Fruit fly (Drosophila melanogaster) whole organism, embryonic: Measurements from ENCODE around the gene CG8112.

ENCODE experiments used
- Blimp-1 ChIP-seq: fragments of 200-800 bp; sonication (Bioruptor generic); optimal IDR thresholded peaks from 3 replicates; lab custom pipeline; 2018; ENCODE audit warnings: missing biosample characterization, missing genetic modification characterization, mild to moderate bottlenecking, moderate library complexity, missing genetic modification reagents
- CG10147 ChIP-seq: fragments of 200-800 bp; sonication (Bioruptor generic); optimal IDR thresholded peaks from 2 replicates; lab custom pipeline; 2019; ENCODE audit warnings: missing biosample characterization, mild to moderate bottlenecking, missing genetic modification characterization, moderate library complexity
- CG10321 ChIP-seq: fragments of 200-800 bp; sonication (Bioruptor generic); IDR thresholded peaks from 2 replicates; pipeline ENCODE4 v1.3.6; 2022; ENCODE audit warnings: missing biosample characterization, missing genetic modification characterization
- CG10431 ChIP-seq: fragments of 200-800 bp; sonication (Bioruptor generic); optimal IDR thresholded peaks from 3 replicates; lab custom pipeline; 2018; ENCODE audit warnings: missing biosample characterization, mild to moderate bottlenecking, missing genetic modification characterization
- CG10654 ChIP-seq: fragments of 200-800 bp; sonication (Bioruptor generic); optimal IDR thresholded peaks from 2 replicates; lab custom pipeline; 2016; ENCODE audit warnings: missing biosample characterization, missing genetic modification characterization
- CG10979 ChIP-seq: fragments of 200-800 bp; sonication (Bioruptor generic); optimal IDR thresholded peaks from 2 replicates; lab custom pipeline; 2018; ENCODE audit warnings: missing biosample characterization, mild to moderate bottlenecking, missing genetic modification characterization, moderate library complexity
- CG11504 ChIP-seq: fragments of 200-800 bp; sonication (Bioruptor generic); optimal IDR thresholded peaks from 3 replicates; lab custom pipeline; 2019; ENCODE audit warnings: missing biosample characterization, mild to moderate bottlenecking, missing genetic modification characterization, moderate library complexity
- CG12744 ChIP-seq: fragments of 200-800 bp; sonication (Bioruptor generic); optimal IDR thresholded peaks from 2 replicates; lab custom pipeline; 2016; ENCODE audit warnings: missing biosample characterization, missing genetic modification characterization
- CG13424 ChIP-seq: fragments of 200-800 bp; sonication (Bioruptor generic); optimal IDR thresholded peaks from 2 replicates; lab custom pipeline; 2019; ENCODE audit warnings: missing biosample characterization, mild to moderate bottlenecking, missing genetic modification characterization, moderate library complexity
- CG14860 ChIP-seq: fragments of 200-800 bp; sonication (Bioruptor generic); IDR thresholded peaks from 3 replicates; pipeline ENCODE4 v1.3.6; 2022; ENCODE audit warnings: missing biosample characterization, missing genetic modification characterization; ENCODE audit not compliant: partially characterized antibody
- CG2202 ChIP-seq: fragments of 200-800 bp; sonication (Bioruptor generic); optimal IDR thresholded peaks from 2 replicates; lab custom pipeline; 2018; ENCODE audit warnings: missing biosample characterization, mild to moderate bottlenecking, missing genetic modification characterization
- CG2712 ChIP-seq: fragments of 200-800 bp; optimal IDR thresholded peaks from 3 replicates; lab custom pipeline; 2019; ENCODE audit warnings: missing biosample characterization, mild to moderate bottlenecking, missing genetic modification characterization, moderate library complexity
- CG3281 ChIP-seq: fragments of 200-800 bp; sonication (Bioruptor generic); optimal IDR thresholded peaks from 3 replicates; lab custom pipeline; 2017; ENCODE audit warnings: missing biosample characterization, mild to moderate bottlenecking, missing genetic modification characterization
- CG34422 ChIP-seq: fragments of 200-800 bp; sonication (Bioruptor generic); IDR thresholded peaks from 3 replicates; pipeline ENCODE4 v1.3.6; 2022; ENCODE audit warnings: missing biosample characterization, missing genetic modification characterization
- CG4282 ChIP-seq: fragments of 200-800 bp; sonication (Bioruptor generic); optimal IDR thresholded peaks from 2 replicates; lab custom pipeline; 2016; ENCODE audit warnings: missing biosample characterization, missing genetic modification characterization
- CG4707 ChIP-seq: fragments of 200-800 bp; sonication (Bioruptor generic); optimal IDR thresholded peaks from 2 replicates; lab custom pipeline; 2018; ENCODE audit warnings: missing biosample characterization, mild to moderate bottlenecking, missing genetic modification characterization, moderate library complexity
- CG4820 ChIP-seq: fragments of 200-800 bp; sonication (Bioruptor generic); optimal IDR thresholded peaks from 3 replicates; lab custom pipeline; 2016; ENCODE audit warnings: missing biosample characterization, missing genetic modification characterization
- CG6765 ChIP-seq: fragments of 200-800 bp; sonication (Bioruptor generic); optimal IDR thresholded peaks from 3 replicates; lab custom pipeline; 2017; ENCODE audit warnings: missing biosample characterization, mild to moderate bottlenecking, missing genetic modification characterization
- CG6813 ChIP-seq: fragments of 200-800 bp; sonication (Bioruptor generic); optimal IDR thresholded peaks from 2 replicates; lab custom pipeline; 2017; ENCODE audit warnings: missing biosample characterization, missing genetic modification characterization, mild to moderate bottlenecking, moderate library complexity, missing genetic modification reagents
- CG7786 ChIP-seq: fragments of 200-800 bp; sonication (Bioruptor generic); optimal IDR thresholded peaks from 2 replicates; lab custom pipeline; 2016; ENCODE audit warnings: missing biosample characterization, missing genetic modification characterization
- CG8281 ChIP-seq: fragments of 200-800 bp; sonication (Bioruptor generic); optimal IDR thresholded peaks from 2 replicates; lab custom pipeline; 2018; ENCODE audit warnings: missing biosample characterization, mild to moderate bottlenecking, missing genetic modification characterization, moderate library complexity
- Drgx ChIP-seq: fragments of 200-800 bp; sonication (Bioruptor generic); IDR thresholded peaks from 2 replicates; pipeline ENCODE4 v1.3.6; 2022; ENCODE audit warnings: missing biosample characterization, missing genetic modification characterization
- Ets65A ChIP-seq: fragments of 200-800 bp; sonication (Bioruptor generic); peaks from one replicate; lab custom pipeline; 2016; ENCODE audit warnings: missing biosample characterization, missing genetic modification characterization
- Hmr ChIP-seq: fragments of 200-800 bp; sonication (Bioruptor generic); optimal IDR thresholded peaks from 3 replicates; lab custom pipeline; 2017; ENCODE audit warnings: mild to moderate bottlenecking, missing biosample characterization, missing genetic modification reagents, missing genetic modification characterization
- Hr78 ChIP-seq, 2 experiments: fragments of 200-800 bp in 1 of 2; fragments of >200 bp in 1 of 2; sonication (Bioruptor generic) in 1 of 2; optimal IDR thresholded peaks; 2 replicates each; lab custom pipeline; 2017 to 2019; ENCODE audit warnings: missing biosample characterization in 2 of 2, missing genetic modification characterization in 2 of 2, mild to moderate bottlenecking in 1 of 2, moderate library complexity in 1 of 2
- MESR4 ChIP-seq: fragments of 200-800 bp; sonication (Bioruptor generic); optimal IDR thresholded peaks from 2 replicates; lab custom pipeline; 2018; ENCODE audit warnings: missing biosample characterization, mild to moderate bottlenecking, missing genetic modification characterization, moderate library complexity
- Max ChIP-seq: fragments of 200-800 bp; sonication (Bioruptor generic); optimal IDR thresholded peaks from 2 replicates; lab custom pipeline; 2016; ENCODE audit warnings: missing biosample characterization, mild to moderate bottlenecking, missing genetic modification characterization
- Med ChIP-seq: fragments of 200-800 bp; sonication (Bioruptor generic); peaks from one replicate; lab custom pipeline; 2016; ENCODE audit warnings: missing biosample characterization, missing genetic modification characterization, mild to moderate bottlenecking, inconsistent platforms, moderate library complexity
- Oaz ChIP-seq: fragments of 200-800 bp; sonication (Bioruptor generic); IDR thresholded peaks from 2 replicates; pipeline ENCODE4 v1.3.6; 2022; ENCODE audit warnings: missing biosample characterization, missing genetic modification characterization
- Ptx1 ChIP-seq: fragments of 200-800 bp; sonication (Bioruptor generic); IDR thresholded peaks from 2 replicates; pipeline ENCODE4 v1.3.6; 2022; ENCODE audit warnings: missing biosample characterization, missing genetic modification characterization
- Sin3A ChIP-seq: fragments of >200 bp; optimal IDR thresholded peaks from 2 replicates; lab custom pipeline; 2018
- Vsx1 ChIP-seq: fragments of 200-800 bp; sonication (Bioruptor generic); optimal IDR thresholded peaks from 2 replicates; lab custom pipeline; 2017; ENCODE audit warnings: missing biosample characterization, mild to moderate bottlenecking, missing genetic modification characterization, missing genetic modification reagents
- danr ChIP-seq: fragments of 200-800 bp; sonication (Bioruptor generic); IDR thresholded peaks from 2 replicates; pipeline ENCODE4 v1.3.6; 2022; ENCODE audit warnings: missing biosample characterization, missing genetic modification characterization
- dmrt99B ChIP-seq: fragments of 200-800 bp; sonication (Bioruptor generic); optimal IDR thresholded peaks from 2 replicates; lab custom pipeline; 2018; ENCODE audit warnings: missing biosample characterization, mild to moderate bottlenecking, missing genetic modification characterization, moderate library complexity
- dpn ChIP-seq, 2 experiments: fragments of 200-800 bp; sonication (Bioruptor generic); optimal IDR thresholded peaks; 3 replicates each; lab custom pipeline; 2016; ENCODE audit warnings: missing biosample characterization in 2 of 2, missing genetic modification characterization in 2 of 2
- hkb ChIP-seq, 2 experiments: fragments of 200-800 bp in 1 of 2; fragments of >200 bp in 1 of 2; sonication (Bioruptor generic) in 1 of 2; IDR thresholded peaks in 1 of 2; optimal IDR thresholded peaks in 1 of 2; 2 replicates each; pipeline versions ENCODE4 v1.3.6 to Lab custom; 2017 to 2022; ENCODE audit warnings: missing biosample characterization in 1 of 2, missing genetic modification characterization in 1 of 2
- jumu ChIP-seq: fragments of 200-800 bp; sonication (Bioruptor generic); optimal IDR thresholded peaks from 3 replicates; lab custom pipeline; 2016; ENCODE audit warnings: missing biosample characterization, missing genetic modification characterization
- kay ChIP-seq: fragments of 200-800 bp; sonication (Bioruptor generic); optimal IDR thresholded peaks from 2 replicates; lab custom pipeline; 2016; ENCODE audit warnings: missing biosample characterization, missing genetic modification characterization
- lab ChIP-seq: fragments of 200-800 bp; sonication (Bioruptor generic); optimal IDR thresholded peaks from 3 replicates; lab custom pipeline; 2017; ENCODE audit warnings: missing biosample characterization, missing genetic modification characterization, mild to moderate bottlenecking, moderate library complexity, missing genetic modification reagents
- mirr ChIP-seq: fragments of 200-800 bp; sonication (Bioruptor generic); optimal IDR thresholded peaks from 3 replicates; lab custom pipeline; 2018; ENCODE audit warnings: missing biosample characterization, mild to moderate bottlenecking, missing genetic modification characterization
- nau ChIP-seq: fragments of 200-800 bp; sonication (Bioruptor generic); optimal IDR thresholded peaks from 3 replicates; lab custom pipeline; 2017; ENCODE audit warnings: missing biosample characterization, mild to moderate bottlenecking, missing genetic modification characterization, missing genetic modification reagents
- phol ChIP-seq: fragments of 200-800 bp; sonication (Bioruptor generic); optimal IDR thresholded peaks from 3 replicates; lab custom pipeline; 2018; ENCODE audit warnings: missing biosample characterization, mild to moderate bottlenecking, missing genetic modification characterization, moderate library complexity
- pum ChIP-seq: fragments of 200-800 bp; sonication (Bioruptor generic); optimal IDR thresholded peaks from 2 replicates; lab custom pipeline; 2016; ENCODE audit warnings: missing biosample characterization, missing genetic modification characterization
- run ChIP-seq: fragments of 200-800 bp; sonication (Bioruptor generic); optimal IDR thresholded peaks from 3 replicates; lab custom pipeline; 2018; ENCODE audit warnings: missing biosample characterization, mild to moderate bottlenecking, missing genetic modification characterization
- sd ChIP-seq: fragments of 200-800 bp; sonication (Bioruptor generic); optimal IDR thresholded peaks from 3 replicates; lab custom pipeline; 2018; ENCODE audit warnings: missing biosample characterization, mild to moderate bottlenecking, missing genetic modification characterization, moderate library complexity
- so ChIP-seq: fragments of 200-800 bp; sonication (Bioruptor generic); IDR thresholded peaks from 3 replicates; pipeline ENCODE4 v1.3.6; 2022; ENCODE audit warnings: missing biosample characterization, missing genetic modification characterization
- tap ChIP-seq: fragments of 200-800 bp; optimal IDR thresholded peaks from 3 replicates; lab custom pipeline; 2019; ENCODE audit warnings: missing biosample characterization, mild to moderate bottlenecking, missing genetic modification characterization, moderate library complexity
- ttk ChIP-seq: fragments of 200-800 bp; sonication (Bioruptor generic); IDR thresholded peaks from 2 replicates; pipeline ENCODE4 v2.1.2; 2022; ENCODE audit warnings: missing biosample characterization, missing genetic modification characterization
- wor ChIP-seq: fragments of 200-800 bp; sonication (Bioruptor generic); IDR thresholded peaks from 2 replicates; pipeline ENCODE4 v1.3.6; 2022; ENCODE audit warnings: missing biosample characterization, missing genetic modification characterization

The CG8112 gene

dm6 chr3R:8711890-8712449 is 763 bp upstream of the CG8112 start (continued):
- TF ChIP-seq so (GFP tag; lab: Robert Waterston, UW) (0 out of 3 replicates have a peak, but pooled peaks have one; percentile 45), CG4707 (GFP tag; lab: Kevin White, UChicago) (peak; percentile 86), Hr78 (GFP tag; optimal IDR thresholded peaks at IDR 0.05; lab: Kevin White, UChicago) (peak in 1 of 2 experiments; percentile 86), ttk (peak; percentile 42), tap (tag; lab: Kevin White, UChicago) (peak; percentile 3), CG10431 (GFP tag; lab: Kevin White, UChicago) (peak; percentile 21), Med (GFP tag; lab: Kevin White, UChicago) (peak; percentile 5), CG10147 (GFP tag; lab: Kevin White, UChicago) (no peak), hkb (optimal IDR thresholded peaks at IDR 0.05; lab: Kevin White, UChicago) (no peak), hkb (GFP tag; IDR thresholded peaks at IDR 0.05; lab: Robert Waterston, UW) (peak; percentile 52; the same call in 1 of the 2 replicates), Drgx (GFP tag; lab: Robert Waterston, UW) (peak; percentile 4; the same call in 1 of the 2 replicates), CG4282 (GFP tag; lab: Kevin White, UChicago) (no peak), jumu (no peak), sd (peak; percentile 16), CG10321 (GFP tag; lab: Robert Waterston, UW) (no peak), dpn (GFP tag; optimal IDR thresholded peaks at IDR 0.05; lab: Kevin White, UChicago) (peak in 1 of 2 experiments; percentile 27), CG8281 (tag; lab: Kevin White, UChicago) (no peak), wor (GFP tag; lab: Robert Waterston, UW) (no peak), pum (no peak), Ptx1 (GFP tag; lab: Robert Waterston, UW) (peak; percentile 32; the same call in 1 of the 2 replicates), lab (GFP tag; lab: Kevin White, UChicago) (no peak), CG13424 (peak; percentile 17), Ets65A (no peak), danr (GFP tag; lab: Robert Waterston, UW) (no peak), Blimp-1 (GFP tag; lab: Kevin White, UChicago) (peak; percentile 20), CG11504 (tag; lab: Kevin White, UChicago) (peak; percentile 49), dmrt99B (tag; lab: Kevin White, UChicago) (peak; percentile 41), nau (GFP tag; lab: Kevin White, UChicago) (no peak), CG2202 (no peak), CG14860 (GFP tag; lab: Robert Waterston, UW) (no peak), Oaz (GFP tag; lab: Robert Waterston, UW) (no peak), mirr (GFP tag; lab: Kevin White, UChicago) (peak; percentile 48), CG4820 (GFP tag; lab: Kevin White, UChicago) (no peak), run (tag; lab: Kevin White, UChicago) (no peak), CG10654 (GFP tag; lab: Kevin White, UChicago) (no peak), CG6813 (no peak), kay (GFP tag; lab: Kevin White, UChicago) (no peak), Max (GFP tag; lab: Kevin White, UChicago) (no peak), phol (peak; percentile 19), CG6765 (GFP tag; lab: Kevin White, UChicago) (no peak), CG3281 (GFP tag; lab: Kevin White, UChicago) (no peak), CG12744 (GFP tag; lab: Kevin White, UChicago) (no peak), Sin3A (no peak), CG2712 (peak; percentile 8), MESR4 (no peak), Vsx1 (GFP tag; lab: Kevin White, UChicago) (peak; percentile 60), Hmr (GFP tag; lab: Kevin White, UChicago) (no peak), CG7786 (no peak), CG10979 (tag; lab: Kevin White, UChicago) (peak; percentile 18), CG34422 (no peak)
